Worm (Caenorhabditis elegans) whole organism, early embryonic: ENCODE results near the gene cdka-1.

ENCODE experiments used
- aly-1 ChIP-seq: sonication (generic microtip); optimal IDR thresholded peaks from 2 replicates; lab custom pipeline; 2016; ENCODE audit warnings: missing genetic modification characterization, missing compliant biosample characterization
- ama-1 ChIP-seq: fragments of 150-350 bp; optimal IDR thresholded peaks from 2 replicates; lab custom pipeline; 2014
- hmbx-1 ChIP-seq: sonication (generic microtip); optimal IDR thresholded peaks from 2 replicates; lab custom pipeline; 2016; ENCODE audit warnings: mild to moderate bottlenecking, missing genetic modification characterization, missing compliant biosample characterization

DNA sequence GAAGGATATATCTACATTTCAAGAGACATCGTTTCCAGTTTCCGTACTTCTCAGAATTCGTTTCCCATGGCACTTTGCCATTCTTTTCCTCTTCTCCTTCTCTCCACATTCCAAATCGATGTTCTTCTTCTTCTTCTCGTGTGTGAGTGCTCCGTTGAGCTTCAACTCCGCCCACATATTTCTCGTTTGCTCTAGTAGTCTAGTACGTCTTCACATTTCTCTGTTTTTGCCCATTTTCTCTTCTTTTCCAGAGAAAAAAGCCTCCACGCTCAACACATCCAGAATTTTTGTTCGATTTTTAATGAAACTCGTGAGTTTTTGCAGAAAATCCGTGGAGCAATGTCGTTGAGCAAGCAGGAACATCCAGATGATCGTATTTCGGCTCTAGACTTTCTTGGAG, 50.3 kb downstream of the cdka-1 start, which contains the start of gene T04A8.18:
- TF ChIP-seq ama-1 (lab: Kevin White, UChicago) (no peak), aly-1 (tag; lab: Kevin White, UChicago) (no peak), hmbx-1 (tag; lab: Kevin White, UChicago) (no peak)
